Fruit fly (Drosophila melanogaster): ENCODE results near the gene wnd.

wnd gene

dm6 chr3L:19618072-19618958, 17.3 kb downstream of the wnd start, which contains the start of gene asf1 (continued):
- no peak for TF ChIP-seq Chrac-16 (GFP tag; optimal IDR thresholded peaks at IDR 0.05)
- peak; percentile 72 for TF ChIP-seq vnd (GFP tag; IDR thresholded peaks at IDR 0.05; ENCODE audit: partially characterized antibody)
- TF ChIP-seq prd (optimal IDR thresholded peaks at IDR 0.05) = no peak
- no peak for TF ChIP-seq prd (GFP tag; IDR thresholded peaks at IDR 0.05)
- no peak for TF ChIP-seq Elba2 (GFP tag; optimal IDR thresholded peaks at IDR 0.05)
- TF ChIP-seq CG5953 (GFP tag; IDR thresholded peaks at IDR 0.05) = no peak
- TF ChIP-seq CG4424 (GFP tag; optimal IDR thresholded peaks at IDR 0.05) = no peak
- no peak for TF ChIP-seq lmd (GFP tag; IDR thresholded peaks at IDR 0.05)
- TF ChIP-seq nom (GFP tag; optimal IDR thresholded peaks at IDR 0.05) = no peak
- no peak for TF ChIP-seq unpg (GFP tag; optimal IDR thresholded peaks at IDR 0.05)
- peak; percentile 9 for TF ChIP-seq ind (GFP tag; optimal IDR thresholded peaks at IDR 0.05)
- TF ChIP-seq emc (GFP tag; optimal IDR thresholded peaks at IDR 0.05) = no peak
- TF ChIP-seq hth (optimal IDR thresholded peaks at IDR 0.05) = no peak
- peak; percentile 43; the same call in 1 of the 2 replicates for TF ChIP-seq slbo (GFP tag; IDR thresholded peaks at IDR 0.05)
- peak; percentile 43 for TF ChIP-seq zfh2 (GFP tag; optimal IDR thresholded peaks at IDR 0.05)
- peak; percentile 17 for TF ChIP-seq CG7786 (GFP tag; optimal IDR thresholded peaks at IDR 0.05)
- peak; percentile 27 for TF ChIP-seq CG10431 (GFP tag; optimal IDR thresholded peaks at IDR 0.05)
- peak; percentile 24; the same call in 1 of the 2 replicates for TF ChIP-seq HLH3B (GFP tag; IDR thresholded peaks at IDR 0.05)
- TF ChIP-seq Mrtf (GFP tag; IDR thresholded peaks at IDR 0.05) = no peak
- TF ChIP-seq B-H1 (GFP tag; IDR thresholded peaks at IDR 0.05) = no peak
- no peak for TF ChIP-seq CG2678 (tag; optimal IDR thresholded peaks at IDR 0.05)
- no peak for TF ChIP-seq sim (GFP tag; IDR thresholded peaks at IDR 0.05)
- no peak for TF ChIP-seq CG4328 (GFP tag; optimal IDR thresholded peaks at IDR 0.05)
- TF ChIP-seq mirr (GFP tag; optimal IDR thresholded peaks at IDR 0.05) = no peak
- peak; percentile 6 for TF ChIP-seq disco-r (GFP tag; optimal IDR thresholded peaks at IDR 0.05)
- no peak for TF ChIP-seq CG18011 (GFP tag; optimal IDR thresholded peaks at IDR 0.05)
- peak; percentile 85 for TF ChIP-seq gfzf (GFP tag; optimal IDR thresholded peaks at IDR 0.05)
- TF ChIP-seq CG13424 (tag; optimal IDR thresholded peaks at IDR 0.05) = no peak
- TF ChIP-seq CG2116 (GFP tag; optimal IDR thresholded peaks at IDR 0.05) = peak; percentile 75
- peak; percentile 74 for TF ChIP-seq amos (GFP tag; IDR thresholded peaks at IDR 0.05; ENCODE audit: partially characterized antibody)
- TF ChIP-seq phol (tag; optimal IDR thresholded peaks at IDR 0.05) = peak; percentile 42
- no peak for TF ChIP-seq klu (GFP tag; IDR thresholded peaks at IDR 0.05)
- TF ChIP-seq psq (GFP tag; optimal IDR thresholded peaks at IDR 0.05) = no peak
- TF ChIP-seq maf-S (GFP tag; optimal IDR thresholded peaks at IDR 0.05) = no peak
- no peak for TF ChIP-seq shn (GFP tag; optimal IDR thresholded peaks at IDR 0.05)
- TF ChIP-seq HmgD (GFP tag; optimal IDR thresholded peaks at IDR 0.05) = no peak
- TF ChIP-seq Atf-2 (GFP tag; optimal IDR thresholded peaks at IDR 0.05) = no peak
- no peak for TF ChIP-seq pb (GFP tag; optimal IDR thresholded peaks at IDR 0.05)
- TF ChIP-seq usp (GFP tag; optimal IDR thresholded peaks at IDR 0.05) = no peak
- TF ChIP-seq sd (tag; optimal IDR thresholded peaks at IDR 0.05) = no peak
- no peak for TF ChIP-seq CG4360 (GFP tag; IDR thresholded peaks at IDR 0.05)
- no peak for TF ChIP-seq gce (GFP tag; IDR thresholded peaks at IDR 0.05)
- no peak for TF ChIP-seq CG3281 (GFP tag; optimal IDR thresholded peaks at IDR 0.05)
- TF ChIP-seq mam (GFP tag; optimal IDR thresholded peaks at IDR 0.05) = peak; percentile 29
- TF ChIP-seq Fer2 (tag; optimal IDR thresholded peaks at IDR 0.05) = no peak
- no peak for TF ChIP-seq crc (GFP tag; optimal IDR thresholded peaks at IDR 0.05)
- no peak for TF ChIP-seq CG3065 (GFP tag; optimal IDR thresholded peaks at IDR 0.05)
- TF ChIP-seq Dad (GFP tag; optimal IDR thresholded peaks at IDR 0.05) = no peak
- no peak for TF ChIP-seq CG9437 (GFP tag; optimal IDR thresholded peaks at IDR 0.05)
- peak; percentile 17 for TF ChIP-seq HLH54F (GFP tag; optimal IDR thresholded peaks at IDR 0.05)
- TF ChIP-seq sisA (GFP tag; IDR thresholded peaks at IDR 0.05) = no peak

All from whole organism, embryonic.